Fruit fly (Drosophila melanogaster) whole organism: ENCODE results near the gene kek6.

ENCODE experiments used
- CG8478 ChIP-seq: fragments of >200 bp; optimal IDR thresholded peaks from 2 replicates; lab custom pipeline; 2018; ENCODE audit warnings: inconsistent platforms
- Dll ChIP-seq: fragments of >200 bp; optimal IDR thresholded peaks from 2 replicates; lab custom pipeline; 2017
- pan ChIP-seq: fragments of >200 bp; optimal IDR thresholded peaks from 2 replicates; lab custom pipeline; 2017
- usp ChIP-seq: fragments of >200 bp; optimal IDR thresholded peaks from 2 replicates; lab custom pipeline; 2017; ENCODE audit warnings: missing biosample characterization, missing genetic modification characterization, mixed read lengths

DNA sequence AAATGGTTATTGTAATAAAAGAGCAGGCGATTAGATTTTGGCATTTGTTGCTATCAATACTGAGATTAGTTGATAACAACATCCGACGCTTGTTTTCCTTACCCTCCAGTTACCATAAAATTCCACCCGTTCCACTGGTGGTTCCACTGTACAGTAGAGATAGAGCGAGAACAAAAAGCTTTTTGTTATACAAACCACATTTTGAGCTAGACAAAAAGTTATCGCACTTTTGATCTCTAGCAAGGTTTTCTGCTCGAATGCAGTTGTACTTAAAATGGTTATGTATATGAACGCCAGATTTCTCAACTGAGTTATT, 16.9 kb upstream of the kek6 start:
- no peak for TF ChIP-seq Dll
- no peak for TF ChIP-seq usp (GFP tag; lab: Kevin White, UChicago)
- no peak for TF ChIP-seq pan (lab: Kevin White, UChicago)
- TF ChIP-seq CG8478 (lab: Kevin White, UChicago), result no peak
